Fruit fly (Drosophila melanogaster) whole organism, embryonic: ENCODE results near the gene spz3.

Experiments used
- CG10366 ChIP-seq: fragments of 200-800 bp; sonication (Bioruptor generic); IDR thresholded peaks from 2 replicates; pipeline ENCODE4 v1.3.6; 2022; ENCODE audit warnings: missing biosample characterization, missing genetic modification characterization
- CG12391 ChIP-seq: fragments of 200-800 bp; sonication (Bioruptor generic); optimal IDR thresholded peaks from 3 replicates; lab custom pipeline; 2018; ENCODE audit warnings: missing biosample characterization, mild to moderate bottlenecking, missing genetic modification characterization, moderate library complexity
- CG12769 ChIP-seq: fragments of 200-800 bp; sonication (Bioruptor generic); optimal IDR thresholded peaks from 2 replicates; lab custom pipeline; 2019; ENCODE audit warnings: missing biosample characterization, mild to moderate bottlenecking, missing genetic modification characterization, moderate library complexity
- CG12942 ChIP-seq: fragments of 200-800 bp; sonication (Bioruptor generic); optimal IDR thresholded peaks from 3 replicates; lab custom pipeline; 2016; ENCODE audit warnings: missing biosample characterization, missing genetic modification characterization
- CG13123 ChIP-seq: fragments of 200-800 bp; sonication (Bioruptor generic); optimal IDR thresholded peaks from 2 replicates; lab custom pipeline; 2016; ENCODE audit warnings: missing biosample characterization, missing genetic modification characterization
- CG15514 ChIP-seq: fragments of 200-800 bp; sonication (Bioruptor generic); optimal IDR thresholded peaks from 3 replicates; lab custom pipeline; 2017; ENCODE audit warnings: missing biosample characterization, missing genetic modification characterization, mild to moderate bottlenecking, moderate library complexity, missing genetic modification reagents
- CG16813 ChIP-seq: fragments of 200-800 bp; sonication (Bioruptor generic); IDR thresholded peaks from 3 replicates; pipeline ENCODE4 v1.3.6; 2022; ENCODE audit warnings: missing biosample characterization, missing genetic modification characterization; ENCODE audit not compliant: partially characterized antibody
- CG17568 ChIP-seq: fragments of 200-800 bp; sonication (Bioruptor generic); optimal IDR thresholded peaks from 2 replicates; lab custom pipeline; 2018; ENCODE audit warnings: missing biosample characterization, mild to moderate bottlenecking, missing genetic modification characterization, moderate library complexity
- CG17829 ChIP-seq: fragments of 200-800 bp; optimal IDR thresholded peaks from 2 replicates; lab custom pipeline; 2019; ENCODE audit warnings: missing biosample characterization, mild to moderate bottlenecking, missing genetic modification characterization, moderate library complexity
- CG18011 ChIP-seq: fragments of 200-800 bp; sonication (Bioruptor generic); optimal IDR thresholded peaks from 2 replicates; lab custom pipeline; 2017; ENCODE audit warnings: missing biosample characterization, missing genetic modification characterization, mild to moderate bottlenecking, moderate library complexity, missing genotype
- CG2199 ChIP-seq: fragments of 200-800 bp; sonication (Bioruptor generic); IDR thresholded peaks from 3 replicates; pipeline ENCODE4 v1.3.6; 2022; ENCODE audit warnings: missing biosample characterization, missing genetic modification characterization
- CG2875 ChIP-seq: fragments of 200-800 bp; sonication (Bioruptor generic); optimal IDR thresholded peaks from 2 replicates; lab custom pipeline; 2017; ENCODE audit warnings: missing biosample characterization, mild to moderate bottlenecking, missing genetic modification characterization, missing genetic modification reagents
- CG30020 ChIP-seq: fragments of 200-800 bp; optimal IDR thresholded peaks from 2 replicates; lab custom pipeline; 2019; ENCODE audit warnings: missing biosample characterization, mild to moderate bottlenecking, missing genetic modification characterization, moderate library complexity
- CG31365 ChIP-seq: fragments of 200-800 bp; sonication (Bioruptor generic); optimal IDR thresholded peaks from 2 replicates; lab custom pipeline; 2018; ENCODE audit warnings: missing biosample characterization, mild to moderate bottlenecking, missing genetic modification characterization
- CG31388 ChIP-seq: fragments of 200-800 bp; sonication (Bioruptor generic); optimal IDR thresholded peaks from 2 replicates; lab custom pipeline; 2016; ENCODE audit warnings: missing biosample characterization, missing genetic modification characterization
- CG33213 ChIP-seq: fragments of 200-800 bp; sonication (Bioruptor generic); optimal IDR thresholded peaks from 3 replicates; lab custom pipeline; 2016; ENCODE audit warnings: missing biosample characterization, missing genetic modification characterization
- CG3838 ChIP-seq: fragments of 200-800 bp; sonication (Bioruptor generic); optimal IDR thresholded peaks from 3 replicates; lab custom pipeline; 2016; ENCODE audit warnings: missing biosample characterization, missing genetic modification characterization
- CG4328 ChIP-seq: fragments of 200-800 bp; sonication (Bioruptor generic); optimal IDR thresholded peaks from 3 replicates; lab custom pipeline; 2017; ENCODE audit warnings: missing biosample characterization, missing genetic modification reagents, missing genetic modification characterization
- CG4360 ChIP-seq: fragments of 200-800 bp; sonication (Bioruptor generic); IDR thresholded peaks from 2 replicates; pipeline ENCODE4 v1.3.6; 2022; ENCODE audit warnings: missing biosample characterization, missing genetic modification characterization
- CG7745 ChIP-seq: fragments of 200-800 bp; sonication (Bioruptor generic); optimal IDR thresholded peaks from 2 replicates; lab custom pipeline; 2018; ENCODE audit warnings: missing biosample characterization, mild to moderate bottlenecking, missing genetic modification characterization, moderate library complexity
- CG8281 ChIP-seq: fragments of 200-800 bp; sonication (Bioruptor generic); optimal IDR thresholded peaks from 2 replicates; lab custom pipeline; 2018; ENCODE audit warnings: missing biosample characterization, mild to moderate bottlenecking, missing genetic modification characterization, moderate library complexity
- CG8290 ChIP-seq, 3 experiments: fragments of 200-800 bp; sonication (Bioruptor generic); optimal IDR thresholded peaks; 2 replicates each; lab custom pipeline; 2016 to 2019; ENCODE audit warnings: missing biosample characterization in 3 of 3, missing genetic modification characterization in 3 of 3, mild to moderate bottlenecking in 2 of 3, moderate library complexity in 1 of 3
- CG8924 ChIP-seq: fragments of 200-800 bp; optimal IDR thresholded peaks from 3 replicates; lab custom pipeline; 2019; ENCODE audit warnings: missing biosample characterization, mild to moderate bottlenecking, missing genetic modification characterization, moderate library complexity
- CHES-1-like ChIP-seq: fragments of 200-800 bp; sonication (Bioruptor generic); optimal IDR thresholded peaks from 2 replicates; lab custom pipeline; 2016; ENCODE audit warnings: missing biosample characterization, missing genetic modification characterization
- ERR ChIP-seq: fragments of 200-800 bp; sonication (Bioruptor generic); optimal IDR thresholded peaks from 2 replicates; lab custom pipeline; 2016; ENCODE audit warnings: missing biosample characterization, missing genetic modification characterization
- Fer2 ChIP-seq: fragments of 200-800 bp; sonication (Bioruptor generic); optimal IDR thresholded peaks from 2 replicates; lab custom pipeline; 2018; ENCODE audit warnings: missing biosample characterization, mild to moderate bottlenecking, missing genetic modification characterization, moderate library complexity
- H2.0 ChIP-seq: fragments of 200-800 bp; sonication (Bioruptor generic); IDR thresholded peaks from 2 replicates; pipeline ENCODE4 v1.3.6; 2022; ENCODE audit warnings: missing biosample characterization, missing genetic modification characterization
- HHEX ChIP-seq: fragments of 200-800 bp; sonication (Bioruptor generic); optimal IDR thresholded peaks from 3 replicates; lab custom pipeline; 2017; ENCODE audit warnings: missing biosample characterization, mild to moderate bottlenecking, missing genetic modification characterization, missing genetic modification reagents
- Hmr ChIP-seq: fragments of 200-800 bp; sonication (Bioruptor generic); optimal IDR thresholded peaks from 3 replicates; lab custom pipeline; 2017; ENCODE audit warnings: mild to moderate bottlenecking, missing biosample characterization, missing genetic modification reagents, missing genetic modification characterization
- Hr39 ChIP-seq: fragments of >200 bp; optimal IDR thresholded peaks from 2 replicates; lab custom pipeline; 2017
- Myb ChIP-seq: fragments of 200-800 bp; sonication (Bioruptor generic); optimal IDR thresholded peaks from 2 replicates; lab custom pipeline; 2016; ENCODE audit warnings: missing biosample characterization, missing genetic modification characterization
- NC2α ChIP-seq: fragments of 200-800 bp; sonication (Bioruptor generic); optimal IDR thresholded peaks from 2 replicates; lab custom pipeline; 2016; ENCODE audit warnings: missing biosample characterization, missing genetic modification characterization
- Rfx ChIP-seq: fragments of 200-800 bp; sonication (Bioruptor generic); IDR thresholded peaks from 2 replicates; pipeline ENCODE4 v1.3.6; 2022; ENCODE audit warnings: missing biosample characterization, missing genetic modification characterization
- Six4 ChIP-seq: fragments of 200-800 bp; sonication (Bioruptor generic); optimal IDR thresholded peaks from 2 replicates; lab custom pipeline; 2016; ENCODE audit warnings: missing biosample characterization, missing genetic modification characterization
- TFAM ChIP-seq: fragments of 200-800 bp; sonication (Bioruptor generic); optimal IDR thresholded peaks from 2 replicates; lab custom pipeline; 2017; ENCODE audit warnings: missing biosample characterization, missing genetic modification characterization, inconsistent platforms
- Usf ChIP-seq: fragments of 200-800 bp; sonication (Bioruptor generic); optimal IDR thresholded peaks from 2 replicates; lab custom pipeline; 2017; ENCODE audit warnings: missing genotype, missing biosample characterization, missing genetic modification characterization
- btn ChIP-seq: fragments of 200-800 bp; sonication (Bioruptor generic); optimal IDR thresholded peaks from 2 replicates; lab custom pipeline; 2016; ENCODE audit warnings: missing biosample characterization, missing genetic modification characterization
- caup ChIP-seq: fragments of 200-800 bp; sonication (Bioruptor generic); optimal IDR thresholded peaks from 3 replicates; lab custom pipeline; 2017; ENCODE audit warnings: missing biosample characterization, mild to moderate bottlenecking, missing genetic modification characterization, moderate library complexity; ENCODE audit not compliant: severe bottlenecking
- dmrt11E ChIP-seq: fragments of 200-800 bp; sonication (Bioruptor generic); optimal IDR thresholded peaks from 3 replicates; lab custom pipeline; 2018; ENCODE audit warnings: missing biosample characterization, mild to moderate bottlenecking, missing genetic modification characterization, moderate library complexity
- esg ChIP-seq: fragments of 200-800 bp; sonication (Bioruptor generic); conservative IDR thresholded peaks from 2 replicates; pipeline ENCODE4 v1.3.6; 2022; ENCODE audit warnings: missing biosample characterization, missing genetic modification characterization
- gcm ChIP-seq: fragments of 200-800 bp; sonication (Bioruptor generic); optimal IDR thresholded peaks from 2 replicates; lab custom pipeline; 2019; ENCODE audit warnings: missing biosample characterization, mild to moderate bottlenecking, missing genetic modification characterization, moderate library complexity
- h ChIP-seq: fragments of >200 bp; optimal IDR thresholded peaks from 2 replicates; lab custom pipeline; 2017
- ind ChIP-seq: fragments of 200-800 bp; sonication (Bioruptor generic); optimal IDR thresholded peaks from 3 replicates; lab custom pipeline; 2016; ENCODE audit warnings: missing biosample characterization, missing genetic modification characterization
- inv ChIP-seq: fragments of 200-800 bp; sonication (Bioruptor generic); IDR thresholded peaks from 2 replicates; pipeline ENCODE4 v1.3.6; 2022; ENCODE audit warnings: missing biosample characterization, missing genetic modification characterization; ENCODE audit not compliant: partially characterized antibody
- knrl ChIP-seq: fragments of 200-800 bp; sonication (Bioruptor generic); IDR thresholded peaks from 3 replicates; pipeline ENCODE4 v1.3.6; 2022; ENCODE audit warnings: missing biosample characterization, missing genetic modification characterization; ENCODE audit not compliant: partially characterized antibody
- maf-S ChIP-seq: fragments of 200-800 bp; sonication (Bioruptor generic); optimal IDR thresholded peaks from 2 replicates; lab custom pipeline; 2016; ENCODE audit warnings: missing biosample characterization, missing genetic modification characterization
- org-1 ChIP-seq: fragments of 200-800 bp; sonication (Bioruptor generic); optimal IDR thresholded peaks from 2 replicates; lab custom pipeline; 2017; ENCODE audit warnings: missing biosample characterization, missing genetic modification characterization
- run ChIP-seq: fragments of 200-800 bp; sonication (Bioruptor generic); optimal IDR thresholded peaks from 3 replicates; lab custom pipeline; 2018; ENCODE audit warnings: missing biosample characterization, mild to moderate bottlenecking, missing genetic modification characterization
- shn ChIP-seq: fragments of 200-800 bp; sonication (Bioruptor generic); optimal IDR thresholded peaks from 3 replicates; lab custom pipeline; 2016; ENCODE audit warnings: missing biosample characterization, missing genetic modification characterization
- stwl ChIP-seq: fragments of 200-800 bp; sonication (Bioruptor generic); optimal IDR thresholded peaks from 3 replicates; lab custom pipeline; 2018; ENCODE audit warnings: missing biosample characterization, mild to moderate bottlenecking, missing genetic modification characterization, moderate library complexity
- toy ChIP-seq: fragments of 200-800 bp; sonication (Bioruptor generic); IDR thresholded peaks from 2 replicates; pipeline ENCODE4 v1.3.6; 2022; ENCODE audit warnings: missing biosample characterization, missing genetic modification characterization

The spz3 gene

dm6 chr2L:7828901-7829300, 50.5 kb downstream of the spz3 start (continued):
- peak; percentile 13; the same call in 1 of the 2 replicates for TF ChIP-seq Rfx (GFP tag; lab: Robert Waterston, UW)
- peak; percentile 14 for TF ChIP-seq CHES-1-like (GFP tag; lab: Kevin White, UChicago)
- TF ChIP-seq CG3838 = no peak
- TF ChIP-seq ind (GFP tag; lab: Kevin White, UChicago) = no peak
- TF ChIP-seq Fer2 = no peak
- TF ChIP-seq CG4328 = no peak
- no peak for TF ChIP-seq h (lab: Kevin White, UChicago)
- no peak for TF ChIP-seq Hr39 (lab: Kevin White, UChicago)
- TF ChIP-seq CG2875 (GFP tag; lab: Kevin White, UChicago) = peak; percentile 13
- no peak for TF ChIP-seq Myb (GFP tag; lab: Kevin White, UChicago)
- no peak for TF ChIP-seq CG13123 (GFP tag; lab: Kevin White, UChicago)
- no peak for TF ChIP-seq CG33213 (GFP tag; lab: Kevin White, UChicago)
- no peak for TF ChIP-seq CG8290 (GFP tag; optimal IDR thresholded peaks at IDR 0.05; lab: Kevin White, UChicago)
- TF ChIP-seq CG8290 (tag; optimal IDR thresholded peaks at IDR 0.05; lab: Kevin White, UChicago) = peak in 1 of 2 experiments; percentile 45
- no peak for TF ChIP-seq HHEX (GFP tag; lab: Kevin White, UChicago)
- TF ChIP-seq toy (GFP tag; lab: Robert Waterston, UW) = no peak
- TF ChIP-seq org-1 (GFP tag; lab: Kevin White, UChicago) = no peak
- TF ChIP-seq CG12769 (tag; lab: Kevin White, UChicago) = peak; percentile 68
- no peak for TF ChIP-seq CG31388
- no peak for TF ChIP-seq btn (GFP tag; lab: Kevin White, UChicago)
- TF ChIP-seq CG17829 (tag; lab: Kevin White, UChicago) = no peak
- TF ChIP-seq esg (GFP tag; lab: Robert Waterston, UW) = no peak
- no peak for TF ChIP-seq CG10366 (GFP tag; lab: Robert Waterston, UW)
- no peak for TF ChIP-seq CG7745 (tag; lab: Kevin White, UChicago)
- TF ChIP-seq CG4360 (GFP tag; lab: Robert Waterston, UW) = no peak
- TF ChIP-seq Usf = no peak
- no peak for TF ChIP-seq run (tag; lab: Kevin White, UChicago)
- no peak for TF ChIP-seq CG31365 (tag; lab: Kevin White, UChicago)
- TF ChIP-seq H2.0 (GFP tag; lab: Robert Waterston, UW) = no peak
- TF ChIP-seq gcm (GFP tag; lab: Kevin White, UChicago) = peak; percentile 47
- no peak for TF ChIP-seq Hmr (GFP tag; lab: Kevin White, UChicago)
- no peak for TF ChIP-seq caup
- TF ChIP-seq CG12391 (tag; lab: Kevin White, UChicago) = no peak
- no peak for TF ChIP-seq maf-S (GFP tag; lab: Kevin White, UChicago)
- no peak for TF ChIP-seq ERR (GFP tag; lab: Kevin White, UChicago)
- TF ChIP-seq NC2α (GFP tag; lab: Kevin White, UChicago) = no peak
- no peak for TF ChIP-seq Six4
- no peak for TF ChIP-seq CG12942 (GFP tag; lab: Kevin White, UChicago)
- no peak for TF ChIP-seq TFAM (GFP tag; lab: Kevin White, UChicago)
- TF ChIP-seq inv (GFP tag; lab: Robert Waterston, UW) = no peak
- TF ChIP-seq CG30020 (tag; lab: Kevin White, UChicago) = no peak
- 0 out of 3 replicates have a peak, but pooled peaks have one; percentile 55 for TF ChIP-seq CG2199
- TF ChIP-seq knrl (GFP tag; lab: Robert Waterston, UW) = no peak
- no peak for TF ChIP-seq CG8281
- TF ChIP-seq CG16813 (GFP tag; lab: Robert Waterston, UW) = no peak
- no peak for TF ChIP-seq stwl (tag; lab: Kevin White, UChicago)
- TF ChIP-seq shn = no peak
- no peak for TF ChIP-seq dmrt11E (tag; lab: Kevin White, UChicago)
- no peak for TF ChIP-seq CG8924 (tag; lab: Kevin White, UChicago)
- TF ChIP-seq CG17568 = peak; percentile 20
- TF ChIP-seq CG15514 (GFP tag; lab: Kevin White, UChicago) = no peak
- TF ChIP-seq CG18011 = no peak
